Worm (Caenorhabditis elegans): ENCODE data around the gene kel-8.
A peak's percentile ranks its signal among the peaks of the same experiment; 100 is the strongest.

Gene kel-8

ce11 chrV:2666600-2666999, 4.7 kb upstream of the kel-8 start, which contains the start of gene W02G9.4:
Gene W02G9.4 (plus strand): TSS chrV:2666900.
- TF ChIP-seq nhr-129 (tag; optimal IDR thresholded peaks at IDR 0.05) (no peak), Y55F3AM.14 (GFP tag; optimal IDR thresholded peaks at IDR 0.05) (no peak), fos-1 (tag; optimal IDR thresholded peaks at IDR 0.05) (no peak), nhr-21 (tag; optimal IDR thresholded peaks at IDR 0.05) (no peak), lin-11 (tag; optimal IDR thresholded peaks at IDR 0.05) (no peak), nhr-237 (tag; optimal IDR thresholded peaks at IDR 0.05) (no peak), sma-9 (GFP tag; optimal IDR thresholded peaks at IDR 0.05) (no peak), sma-9 (tag; optimal IDR thresholded peaks at IDR 0.05) (no peak), snpc-4 (tag; optimal IDR thresholded peaks at IDR 0.05) (no peak), mdl-1 (tag; optimal IDR thresholded peaks at IDR 0.05) (no peak), alr-1 (tag; optimal IDR thresholded peaks at IDR 0.05) (no peak), ceh-16 (tag; optimal IDR thresholded peaks at IDR 0.05) (no peak), sem-4 (tag; optimal IDR thresholded peaks at IDR 0.05) (no peak), nhr-77 (tag; optimal IDR thresholded peaks at IDR 0.05) (no peak), nhr-11 (tag; optimal IDR thresholded peaks at IDR 0.05) (no peak)

ce11 chrV:2672603-2673002, 1.3 kb downstream of the kel-8 start, which contains the start of gene W02G9.3:
Gene W02G9.3 (plus strand): TSS chrV:2672986.
- TF ChIP-seq sma-3 (GFP tag; optimal IDR thresholded peaks at IDR 0.05), result peak; percentile 75
- peak; percentile 71 for TF ChIP-seq F13H6.1 (tag; optimal IDR thresholded peaks at IDR 0.05)
- no peak for TF ChIP-seq lin-39 (tag; optimal IDR thresholded peaks at IDR 0.05)
- no peak for TF ChIP-seq nhr-237 (tag; optimal IDR thresholded peaks at IDR 0.05)
- no peak for TF ChIP-seq mbf-1 (tag; optimal IDR thresholded peaks at IDR 0.05)
- peak; percentile 94 for TF ChIP-seq mab-5 (tag; optimal IDR thresholded peaks at IDR 0.05)
- peak; percentile 52 for TF ChIP-seq nhr-25 (tag; optimal IDR thresholded peaks at IDR 0.05)
- TF ChIP-seq zag-1 (tag; optimal IDR thresholded peaks at IDR 0.05), result peak; percentile 43
- TF ChIP-seq elt-1 (tag; optimal IDR thresholded peaks at IDR 0.05), result no peak
- TF ChIP-seq nhr-129 (tag; optimal IDR thresholded peaks at IDR 0.05), result peak; percentile 75
- no peak for TF ChIP-seq elt-3 (tag; optimal IDR thresholded peaks at IDR 0.05)
- peak; percentile 82 for TF ChIP-seq crh-2 (tag; optimal IDR thresholded peaks at IDR 0.05)
- peak; percentile 89 for TF ChIP-seq lin-13 (GFP tag; optimal IDR thresholded peaks at IDR 0.05)
- peak; percentile 84 for TF ChIP-seq gmeb-1 (tag; optimal IDR thresholded peaks at IDR 0.05)
- TF ChIP-seq C34F6.9 (tag; optimal IDR thresholded peaks at IDR 0.05), result peak; percentile 92
- peak; percentile 65 for TF ChIP-seq sma-9 (GFP tag; optimal IDR thresholded peaks at IDR 0.05)
- TF ChIP-seq sma-9 (tag; optimal IDR thresholded peaks at IDR 0.05), result no peak
- TF ChIP-seq fos-1 (tag; optimal IDR thresholded peaks at IDR 0.05), result peak; percentile 52
- peak; percentile 50 for TF ChIP-seq snpc-4 (tag; optimal IDR thresholded peaks at IDR 0.05)
- TF ChIP-seq unc-55 (GFP tag; optimal IDR thresholded peaks at IDR 0.05), result peak; percentile 94
- peak; percentile 53 to 88 for TF ChIP-seq lsy-2 (tag; optimal IDR thresholded peaks at IDR 0.05)
- TF ChIP-seq nhr-21 (tag; optimal IDR thresholded peaks at IDR 0.05), result peak; percentile 43
- peak; percentile 23 for TF ChIP-seq egl-27 (tag; optimal IDR thresholded peaks at IDR 0.05)
- TF ChIP-seq R02D3.7 (tag; optimal IDR thresholded peaks at IDR 0.05), result no peak
- no peak for TF ChIP-seq peb-1 (tag; optimal IDR thresholded peaks at IDR 0.05)
- no peak for TF ChIP-seq dmd-4 (tag; optimal IDR thresholded peaks at IDR 0.05)
- no peak for TF ChIP-seq Y55F3AM.14 (GFP tag; optimal IDR thresholded peaks at IDR 0.05)
- no peak for TF ChIP-seq mdl-1 (tag; optimal IDR thresholded peaks at IDR 0.05)
- TF ChIP-seq nhr-6 (tag; optimal IDR thresholded peaks at IDR 0.05), result peak; percentile 22
- TF ChIP-seq ztf-11 (tag; optimal IDR thresholded peaks at IDR 0.05), result no peak
- peak; percentile 87 for TF ChIP-seq nhr-11 (tag; optimal IDR thresholded peaks at IDR 0.05)

- peak; percentile 57 for TF ChIP-seq lin-13 (GFP tag; optimal IDR thresholded peaks at IDR 0.05)
- no peak for TF ChIP-seq lin-11 (tag; optimal IDR thresholded peaks at IDR 0.05)
- TF ChIP-seq ztf-1 (GFP tag; conservative IDR thresholded peaks at IDR 0.05), result no peak
- no peak for TF ChIP-seq blmp-1 (tag; optimal IDR thresholded peaks at IDR 0.05; ENCODE audit: insufficient read depth)
- no peak for TF ChIP-seq ztf-4 (tag; optimal IDR thresholded peaks at IDR 0.05)
- no peak for TF ChIP-seq elt-3 (tag; optimal IDR thresholded peaks at IDR 0.05)
- TF ChIP-seq ZK546.5 (tag; optimal IDR thresholded peaks at IDR 0.05), result no peak
- TF ChIP-seq alr-1 (tag; optimal IDR thresholded peaks at IDR 0.05), result no peak
- TF ChIP-seq R02D3.7 (tag; optimal IDR thresholded peaks at IDR 0.05), result no peak
- peak; percentile 30 for TF ChIP-seq F13H6.1 (tag; optimal IDR thresholded peaks at IDR 0.05)
- peak in 1 of 2 experiments; percentile 41 for TF ChIP-seq lsy-2 (tag; optimal IDR thresholded peaks at IDR 0.05)
- TF ChIP-seq sma-3 (GFP tag; optimal IDR thresholded peaks at IDR 0.05), result no peak
- peak; percentile 4 for TF ChIP-seq sma-9 (GFP tag; optimal IDR thresholded peaks at IDR 0.05)
- TF ChIP-seq sma-9 (tag; optimal IDR thresholded peaks at IDR 0.05), result no peak
- TF ChIP-seq ama-1 (optimal IDR thresholded peaks at IDR 0.05), result no peak
- no peak for TF ChIP-seq snpc-4 (tag; optimal IDR thresholded peaks at IDR 0.05)
- no peak for TF ChIP-seq peb-1 (tag; optimal IDR thresholded peaks at IDR 0.05)
- no peak for TF ChIP-seq nhr-77 (tag; optimal IDR thresholded peaks at IDR 0.05)
- peak; percentile 57 for TF ChIP-seq nhr-129 (tag; optimal IDR thresholded peaks at IDR 0.05)
- TF ChIP-seq gmeb-1 (tag; optimal IDR thresholded peaks at IDR 0.05), result peak; percentile 18
- TF ChIP-seq ztf-11 (tag; optimal IDR thresholded peaks at IDR 0.05), result no peak
- TF ChIP-seq mdl-1 (tag; optimal IDR thresholded peaks at IDR 0.05), result no peak
- TF ChIP-seq unc-62 (GFP tag; optimal IDR thresholded peaks at IDR 0.05), result no peak
- no peak for TF ChIP-seq mbf-1 (tag; optimal IDR thresholded peaks at IDR 0.05)
- peak; percentile 15 for TF ChIP-seq unc-55 (GFP tag; optimal IDR thresholded peaks at IDR 0.05)
- peak; percentile 31 for TF ChIP-seq crh-2 (tag; optimal IDR thresholded peaks at IDR 0.05)
- no peak for TF ChIP-seq elt-1 (tag; optimal IDR thresholded peaks at IDR 0.05)
- TF ChIP-seq C34F6.9 (tag; optimal IDR thresholded peaks at IDR 0.05), result peak; percentile 5
- TF ChIP-seq fos-1 (tag; optimal IDR thresholded peaks at IDR 0.05), result peak; percentile 17
- no peak for TF ChIP-seq lin-39 (tag; optimal IDR thresholded peaks at IDR 0.05)
Measured at ce11 chrV:2673807-2674206, 2.6 kb downstream of the kel-8 start.

Data from whole organism, L2 larva.